Worm (Caenorhabditis elegans) whole organism, L4 larva: ENCODE measurements around the gene srz-63.

Source experiments
- F37D6.2 ChIP-seq: sonication (generic microtip); optimal IDR thresholded peaks from 2 replicates; lab custom pipeline; 2016; ENCODE audit warnings: mild to moderate bottlenecking, missing genetic modification characterization, missing compliant biosample characterization
- F44E2.7 ChIP-seq: fragments of 200-800 bp; sonication (Bioruptor generic); IDR thresholded peaks from 2 replicates; pipeline ENCODE4 v2.1.2; 2022; ENCODE audit warnings: missing genetic modification characterization, missing compliant biosample characterization
- T20F7.1 ChIP-seq: fragments of 200-800 bp; sonication (Bioruptor generic); optimal IDR thresholded peaks from 2 replicates; lab custom pipeline; 2018; ENCODE audit warnings: mild to moderate bottlenecking, missing genetic modification characterization, missing compliant biosample characterization
- Y105C5A.15 ChIP-seq: fragments of 200-800 bp; sonication (Bioruptor generic); IDR thresholded peaks from 2 replicates; pipeline ENCODE4 v1.3.6; 2022; ENCODE audit warnings: missing genetic modification characterization, missing compliant biosample characterization
- Y5F2A.4 ChIP-seq: fragments of 200-800 bp; sonication (Bioruptor generic); optimal IDR thresholded peaks from 2 replicates; lab custom pipeline; 2018; ENCODE audit warnings: mild to moderate bottlenecking, missing genetic modification characterization, missing compliant biosample characterization
- aly-2 ChIP-seq: sonication (generic microtip); optimal IDR thresholded peaks from 2 replicates; lab custom pipeline; 2018; ENCODE audit warnings: missing biosample characterization, missing genetic modification characterization
- arid-1 ChIP-seq: fragments of 200-800 bp; sonication (Bioruptor generic); conservative IDR thresholded peaks from 2 replicates; pipeline ENCODE4 v1.3.6; 2022; ENCODE audit warnings: missing genetic modification reagents, missing genetic modification characterization, missing compliant biosample characterization
- ceh-20 ChIP-seq: fragments of 200-800 bp; sonication (Bioruptor generic); IDR thresholded peaks from 2 replicates; pipeline ENCODE4 v1.3.6; 2022; ENCODE audit warnings: missing genetic modification reagents, missing genetic modification characterization, missing compliant biosample characterization
- ceh-28 ChIP-seq: fragments of 150-350 bp; optimal IDR thresholded peaks from 2 replicates; lab custom pipeline; 2014; ENCODE audit warnings: missing biosample characterization, missing genetic modification reagents, missing genetic modification characterization
- ceh-44 ChIP-seq: fragments of 200-800 bp; sonication (Bioruptor generic); IDR thresholded peaks from 2 replicates; pipeline ENCODE4 v1.3.6; 2022; ENCODE audit warnings: missing genetic modification reagents, missing genetic modification characterization, missing compliant biosample characterization
- ceh-62 ChIP-seq: sonication (generic microtip); optimal IDR thresholded peaks from 2 replicates; lab custom pipeline; 2017; ENCODE audit warnings: missing biosample characterization, missing genetic modification characterization
- cey-2 ChIP-seq: sonication (generic microtip); optimal IDR thresholded peaks from 3 replicates; lab custom pipeline; 2017; ENCODE audit warnings: missing genetic modification characterization, mild to moderate bottlenecking, missing compliant biosample characterization, antibody characterized with exemption, borderline replicate concordance; ENCODE audit not compliant: insufficient read depth
- daf-12 ChIP-seq: fragments of 150-350 bp; optimal IDR thresholded peaks from 2 replicates; lab custom pipeline; 2014; ENCODE audit warnings: missing biosample characterization, missing genetic modification reagents, missing genetic modification characterization
- daf-16 ChIP-seq, 3 experiments: sonication (generic microtip); optimal IDR thresholded peaks; 2 replicates each; lab custom pipeline; 2016 to 2017; ENCODE audit warnings: missing genetic modification characterization in 3 of 3, missing genetic modification reagents in 3 of 3, mild to moderate bottlenecking in 2 of 3, missing compliant biosample characterization in 2 of 3, missing biosample characterization in 1 of 3, moderate library complexity in 1 of 3
- dmd-6 ChIP-seq: fragments of 200-800 bp; sonication (Bioruptor generic); IDR thresholded peaks from 2 replicates; pipeline ENCODE4 v1.3.6; 2022; ENCODE audit warnings: missing genetic modification reagents, missing genetic modification characterization, missing compliant biosample characterization
- dpl-1 ChIP-seq: fragments of 150-350 bp; optimal IDR thresholded peaks from 2 replicates; lab custom pipeline; 2014; ENCODE audit warnings: missing biosample characterization, missing genetic modification reagents, missing genetic modification characterization
- dve-1 ChIP-seq: sonication (generic microtip); optimal IDR thresholded peaks from 2 replicates; lab custom pipeline; 2017; ENCODE audit warnings: antibody characterized with exemption, mild to moderate bottlenecking, missing genetic modification characterization, missing compliant biosample characterization; ENCODE audit not compliant: insufficient read depth
- egl-27 ChIP-seq: sonication (generic microtip); optimal IDR thresholded peaks from 3 replicates; lab custom pipeline; 2017; ENCODE audit warnings: missing biosample characterization, missing genetic modification reagents, missing genetic modification characterization
- egl-43 ChIP-seq: fragments of 200-800 bp; sonication (Bioruptor generic); IDR thresholded peaks from 2 replicates; pipeline ENCODE4 v1.3.6; 2022; ENCODE audit warnings: missing genetic modification reagents, missing genetic modification characterization, missing compliant biosample characterization
- fos-1 ChIP-seq: fragments of 150-350 bp; optimal IDR thresholded peaks from 2 replicates; lab custom pipeline; 2014; ENCODE audit warnings: missing biosample characterization, missing genetic modification characterization
- gei-8 ChIP-seq: fragments of 200-800 bp; sonication (Bioruptor generic); optimal IDR thresholded peaks from 2 replicates; lab custom pipeline; 2018; ENCODE audit warnings: mild to moderate bottlenecking, missing genetic modification characterization, missing compliant biosample characterization
- hlh-11 ChIP-seq: fragments of 200-800 bp; sonication (Bioruptor generic); optimal IDR thresholded peaks from 2 replicates; lab custom pipeline; 2018; ENCODE audit warnings: mild to moderate bottlenecking, missing genetic modification characterization, missing compliant biosample characterization
- hlh-30 ChIP-seq: sonication (generic microtip); optimal IDR thresholded peaks from 2 replicates; lab custom pipeline; 2017; ENCODE audit warnings: antibody characterized with exemption, mild to moderate bottlenecking, missing genetic modification characterization, missing compliant biosample characterization; ENCODE audit not compliant: insufficient read depth
- jun-1 ChIP-seq: fragments of 150-350 bp; optimal IDR thresholded peaks from 2 replicates; lab custom pipeline; 2014; ENCODE audit warnings: missing biosample characterization, missing genetic modification reagents, missing genetic modification characterization
- lin-1 ChIP-seq: fragments of 200-800 bp; sonication (Bioruptor generic); IDR thresholded peaks from 2 replicates; pipeline ENCODE4 v1.3.6; 2022; ENCODE audit warnings: missing genetic modification reagents, missing genetic modification characterization, missing compliant biosample characterization
- lin-15B ChIP-seq: fragments of 150-350 bp; sonication (generic microtip); optimal IDR thresholded peaks from 3 replicates; lab custom pipeline; 2014; ENCODE audit warnings: missing biosample characterization, missing genetic modification characterization
- lir-3 ChIP-seq: sonication (generic microtip); optimal IDR thresholded peaks from 2 replicates; lab custom pipeline; 2016; ENCODE audit warnings: mild to moderate bottlenecking, missing genetic modification characterization, missing compliant biosample characterization
- lsy-2 ChIP-seq, 2 experiments: fragments of 150-350 bp in 1 of 2; sonication (generic microtip) in 1 of 2; optimal IDR thresholded peaks; 2 replicates each; lab custom pipeline; 2014 to 2017; ENCODE audit warnings: missing biosample characterization in 2 of 2, missing genetic modification characterization in 2 of 2
- mes-2 ChIP-seq: sonication (generic microtip); optimal IDR thresholded peaks from 2 replicates; lab custom pipeline; 2016; ENCODE audit warnings: missing genotype, mild to moderate bottlenecking, missing genetic modification characterization, missing compliant biosample characterization; ENCODE audit not compliant: poor library complexity, severe bottlenecking
- mxl-2 ChIP-seq: fragments of 200-800 bp; sonication (Bioruptor generic); conservative IDR thresholded peaks from 2 replicates; pipeline ENCODE4 v1.3.6; 2022; ENCODE audit warnings: missing genetic modification reagents, missing genetic modification characterization, missing compliant biosample characterization
- mxl-3 ChIP-seq: fragments of 200-800 bp; sonication (Bioruptor generic); optimal IDR thresholded peaks from 2 replicates; lab custom pipeline; 2018; ENCODE audit warnings: mild to moderate bottlenecking, missing genetic modification characterization, missing compliant biosample characterization
- nhr-11 ChIP-seq: fragments of 150-350 bp; optimal IDR thresholded peaks from 2 replicates; lab custom pipeline; 2014; ENCODE audit warnings: missing biosample characterization, missing genetic modification characterization
- nhr-111 ChIP-seq: fragments of 200-800 bp; sonication (Bioruptor generic); optimal IDR thresholded peaks from 2 replicates; lab custom pipeline; 2018; ENCODE audit warnings: mild to moderate bottlenecking, missing genetic modification characterization, missing compliant biosample characterization
- nhr-25 ChIP-seq: sonication (generic microtip); optimal IDR thresholded peaks from 2 replicates; lab custom pipeline; 2017; ENCODE audit warnings: missing genetic modification characterization, mild to moderate bottlenecking, missing compliant biosample characterization, antibody characterized with exemption, moderate library complexity, borderline replicate concordance; ENCODE audit not compliant: insufficient read depth
- nhr-41 ChIP-seq: fragments of 200-800 bp; sonication (Bioruptor generic); IDR thresholded peaks from 2 replicates; pipeline ENCODE4 v1.3.6; 2022; ENCODE audit warnings: missing genetic modification reagents, missing genetic modification characterization, missing compliant biosample characterization
- nhr-48 ChIP-seq: sonication (generic microtip); optimal IDR thresholded peaks from 2 replicates; lab custom pipeline; 2016; ENCODE audit warnings: mild to moderate bottlenecking, missing genetic modification characterization, missing compliant biosample characterization
- rbr-2 ChIP-seq: sonication (generic microtip); optimal IDR thresholded peaks from 2 replicates; lab custom pipeline; 2016; ENCODE audit warnings: missing genotype, missing genetic modification characterization, missing compliant biosample characterization
- saeg-2 ChIP-seq: fragments of 200-800 bp; sonication (Bioruptor generic); IDR thresholded peaks from 2 replicates; pipeline ENCODE4 v1.3.6; 2022; ENCODE audit warnings: missing genetic modification reagents, missing genetic modification characterization, missing compliant biosample characterization
- sdz-12 ChIP-seq: fragments of 200-800 bp; sonication (Bioruptor generic); optimal IDR thresholded peaks from 2 replicates; lab custom pipeline; 2018; ENCODE audit warnings: mild to moderate bottlenecking, missing genetic modification characterization, missing compliant biosample characterization
- set-16 ChIP-seq: fragments of 200-800 bp; sonication (Bioruptor generic); IDR thresholded peaks from 2 replicates; pipeline ENCODE4 v1.3.6; 2022; ENCODE audit warnings: missing genetic modification reagents, missing genetic modification characterization, missing compliant biosample characterization
- skn-1 ChIP-seq: fragments of 150-350 bp; optimal IDR thresholded peaks from 2 replicates; lab custom pipeline; 2014; ENCODE audit warnings: missing biosample characterization, missing genetic modification characterization
- snpc-1.2 ChIP-seq: fragments of 200-800 bp; sonication (Bioruptor generic); IDR thresholded peaks from 2 replicates; pipeline ENCODE4 v1.3.6; 2022; ENCODE audit warnings: missing genetic modification reagents, missing genetic modification characterization, missing compliant biosample characterization
- spr-1 ChIP-seq: sonication (generic microtip); optimal IDR thresholded peaks from 2 replicates; lab custom pipeline; 2016; ENCODE audit warnings: mild to moderate bottlenecking, missing genetic modification characterization, missing compliant biosample characterization
- tra-1 ChIP-seq: fragments of 200-800 bp; sonication (Bioruptor generic); IDR thresholded peaks from 2 replicates; pipeline ENCODE4 v1.3.6; 2022; ENCODE audit warnings: missing genetic modification reagents, missing genetic modification characterization, missing compliant biosample characterization
- unc-130 ChIP-seq: sonication (generic microtip); optimal IDR thresholded peaks from 2 replicates; lab custom pipeline; 2016; ENCODE audit warnings: missing genetic modification reagents, missing genetic modification characterization, missing compliant biosample characterization
- unc-39 ChIP-seq: sonication (generic microtip); optimal IDR thresholded peaks from 2 replicates; lab custom pipeline; 2017; ENCODE audit warnings: missing biosample characterization, missing genetic modification characterization
- zfp-2 ChIP-seq: sonication (generic microtip); optimal IDR thresholded peaks from 2 replicates; lab custom pipeline; 2016; ENCODE audit warnings: mild to moderate bottlenecking, missing genetic modification characterization, missing compliant biosample characterization
- zfp-3 ChIP-seq: fragments of 200-800 bp; sonication (Bioruptor generic); conservative IDR thresholded peaks from 2 replicates; pipeline ENCODE4 v1.3.6; 2022; ENCODE audit warnings: missing genetic modification reagents, missing genetic modification characterization, missing compliant biosample characterization
- zip-2 ChIP-seq: fragments of 150-350 bp; optimal IDR thresholded peaks from 2 replicates; lab custom pipeline; 2014; ENCODE audit warnings: missing biosample characterization, missing genetic modification characterization

Gene srz-63

DNA sequence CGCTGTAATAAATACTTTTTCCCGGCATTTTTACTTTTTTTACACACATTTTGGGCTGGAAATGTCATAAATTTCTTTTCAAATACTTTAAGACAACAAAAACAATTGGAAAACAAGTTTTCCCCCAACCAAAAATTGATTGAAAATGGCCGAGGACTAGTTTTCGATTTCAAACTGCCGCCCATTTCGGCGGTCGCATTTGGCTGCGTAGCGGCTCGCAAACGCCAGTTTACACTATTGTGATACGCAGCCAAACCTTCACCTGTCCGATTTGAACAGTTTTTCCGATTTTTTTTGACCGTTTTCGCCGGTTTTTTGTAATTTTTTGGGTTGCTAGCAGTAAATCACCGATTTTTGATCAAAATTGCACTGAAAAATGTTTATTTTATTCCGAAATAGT lies 42.0 kb downstream of the srz-63 start (continued):
- TF ChIP-seq ceh-20 (GFP tag; lab: Robert Waterston, UW) (peak; percentile 97), aly-2 (peak; percentile 21), daf-12 (no peak), mes-2 (tag; lab: Kevin White, UChicago) (peak; percentile 98), unc-130 (peak; percentile 95), T20F7.1 (peak; percentile 93), ceh-28 (tag; lab: Kevin White, UChicago) (no peak), tra-1 (peak; percentile 95), lsy-2 (tag; optimal IDR thresholded peaks at IDR 0.05; lab: Kevin White, UChicago) (peak; percentile 83 to 97), hlh-30 (tag; lab: Kevin White, UChicago) (peak; percentile 88), unc-39 (tag; lab: Kevin White, UChicago) (no peak), dpl-1 (GFP tag; lab: Kevin White, UChicago) (peak; percentile 99), spr-1 (tag; lab: Kevin White, UChicago) (peak; percentile 93), egl-27 (tag; lab: Kevin White, UChicago) (no peak), ceh-62 (no peak), zip-2 (tag; lab: Kevin White, UChicago) (peak; percentile 77), dve-1 (tag; lab: Kevin White, UChicago) (peak; percentile 99), skn-1 (tag; lab: Kevin White, UChicago) (no peak), nhr-11 (tag; lab: Kevin White, UChicago) (peak; percentile 92), mxl-2 (GFP tag; lab: Robert Waterston, UW) (0 out of 2 replicates have a peak, but pooled peaks have one; percentile 46), fos-1 (no peak), mxl-3 (GFP tag; lab: Kevin White, UChicago) (peak; percentile 86), saeg-2 (GFP tag; lab: Robert Waterston, UW) (peak; percentile 90), hlh-11 (tag; lab: Kevin White, UChicago) (peak; percentile 97), F44E2.7 (no peak), Y105C5A.15 (peak; percentile 80; the same call in 1 of the 2 replicates), nhr-111 (GFP tag; lab: Kevin White, UChicago) (peak; percentile 15), daf-16 (GFP tag; optimal IDR thresholded peaks at IDR 0.05; lab: Kevin White, UChicago) (peak; percentile 21 to 79), daf-16 (tag; optimal IDR thresholded peaks at IDR 0.05; lab: Kevin White, UChicago) (peak; percentile 87), egl-43 (peak; percentile 92), nhr-25 (tag; lab: Kevin White, UChicago) (peak; percentile 93), lir-3 (tag; lab: Kevin White, UChicago) (peak; percentile 1), zfp-2 (tag; lab: Kevin White, UChicago) (peak; percentile 98), ceh-44 (GFP tag; lab: Robert Waterston, UW) (peak; percentile 81), arid-1 (GFP tag; lab: Robert Waterston, UW) (peak; percentile 93), nhr-48 (peak; percentile 82), snpc-1.2 (GFP tag; lab: Robert Waterston, UW) (peak; percentile 80), cey-2 (no peak), F37D6.2 (tag; lab: Kevin White, UChicago) (peak; percentile 90), lin-1 (peak; percentile 86), dmd-6 (GFP tag; lab: Robert Waterston, UW) (peak; percentile 95), Y5F2A.4 (GFP tag; lab: Kevin White, UChicago) (peak; percentile 56), sdz-12 (GFP tag; lab: Kevin White, UChicago) (peak; percentile 88), rbr-2 (tag; lab: Kevin White, UChicago) (peak; percentile 96), jun-1 (peak; percentile 82), zfp-3 (GFP tag; lab: Robert Waterston, UW) (peak; percentile 96), nhr-41 (0 out of 2 replicates have a peak, but pooled peaks have one; percentile 59), set-16 (peak; percentile 53; the same call in 1 of the 2 replicates), gei-8 (GFP tag; lab: Kevin White, UChicago) (peak; percentile 69), lin-15B (tag; lab: Kevin White, UChicago) (peak; percentile 86)
